Worm (Caenorhabditis elegans): ENCODE data around the gene H39E23.3.

DNA sequence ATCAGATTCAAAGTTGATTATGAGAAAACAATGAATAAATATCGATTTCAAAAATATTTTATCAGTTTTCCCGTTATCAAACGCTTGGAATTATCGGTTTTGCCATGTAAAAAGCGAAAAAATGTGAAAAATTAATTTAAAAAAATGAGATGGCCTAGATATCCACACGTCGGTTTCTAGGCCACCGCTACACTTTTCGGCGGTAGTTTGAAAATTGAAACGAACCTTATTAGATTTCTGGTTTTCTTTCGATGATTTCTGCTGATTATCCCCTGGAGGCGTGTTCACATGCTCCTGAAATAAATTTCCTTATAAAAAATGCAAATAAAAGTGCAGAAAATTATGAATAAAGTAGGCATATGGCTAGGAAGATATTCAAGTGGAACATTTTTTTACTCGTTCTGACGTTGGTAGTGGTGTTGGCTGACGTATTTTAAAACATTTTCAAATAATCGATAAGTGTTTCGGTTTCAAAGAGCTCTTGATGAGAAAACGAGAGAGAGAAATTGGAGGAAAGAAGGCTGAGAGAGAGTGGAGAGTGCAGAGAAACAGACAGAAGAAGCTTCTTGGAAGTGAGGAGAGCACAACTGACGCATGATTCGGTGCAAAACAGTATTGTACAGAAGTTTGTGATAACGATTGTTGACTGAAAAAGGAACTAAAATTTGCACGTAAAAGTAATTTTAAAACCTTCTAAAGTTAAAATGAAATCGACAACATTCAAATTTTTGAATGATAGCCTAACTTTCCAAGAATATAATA, 25.6 kb downstream of the H39E23.3 start:
- TF ChIP-seq C08G9.2 (tag; optimal IDR thresholded peaks at IDR 0.05) (peak; percentile 16), unc-42 (tag; optimal IDR thresholded peaks at IDR 0.05) (no peak), hlh-30 (tag; optimal IDR thresholded peaks at IDR 0.05; ENCODE audit: insufficient read depth) (no peak), lim-6 (tag; optimal IDR thresholded peaks at IDR 0.05) (no peak), unc-55 (GFP tag; optimal IDR thresholded peaks at IDR 0.05) (no peak), nhr-11 (tag; optimal IDR thresholded peaks at IDR 0.05) (no peak), ceh-9 (tag; optimal IDR thresholded peaks at IDR 0.05) (no peak), ceh-2 (tag; optimal IDR thresholded peaks at IDR 0.05) (no peak), sox-4 (tag; optimal IDR thresholded peaks at IDR 0.05) (no peak), Y22D7AL.16 (tag; optimal IDR thresholded peaks at IDR 0.05) (no peak), K02D7.2 (tag; optimal IDR thresholded peaks at IDR 0.05) (no peak), ceh-14 (tag; optimal IDR thresholded peaks at IDR 0.05) (no peak), dve-1 (tag; optimal IDR thresholded peaks at IDR 0.05) (no peak), tbx-2 (tag; optimal IDR thresholded peaks at IDR 0.05) (peak; percentile 10)
